Worm (Caenorhabditis elegans) whole organism, early embryonic: ENCODE measurements around the gene srp-2.

Experiments
- B0310.2 ChIP-seq: sonication (generic microtip); optimal IDR thresholded peaks from 2 replicates; lab custom pipeline; 2016; ENCODE audit warnings: mild to moderate bottlenecking, missing genetic modification characterization, missing compliant biosample characterization
- aly-1 ChIP-seq: sonication (generic microtip); optimal IDR thresholded peaks from 2 replicates; lab custom pipeline; 2016; ENCODE audit warnings: missing genetic modification characterization, missing compliant biosample characterization
- hmbx-1 ChIP-seq: sonication (generic microtip); optimal IDR thresholded peaks from 2 replicates; lab custom pipeline; 2016; ENCODE audit warnings: mild to moderate bottlenecking, missing genetic modification characterization, missing compliant biosample characterization

DNA sequence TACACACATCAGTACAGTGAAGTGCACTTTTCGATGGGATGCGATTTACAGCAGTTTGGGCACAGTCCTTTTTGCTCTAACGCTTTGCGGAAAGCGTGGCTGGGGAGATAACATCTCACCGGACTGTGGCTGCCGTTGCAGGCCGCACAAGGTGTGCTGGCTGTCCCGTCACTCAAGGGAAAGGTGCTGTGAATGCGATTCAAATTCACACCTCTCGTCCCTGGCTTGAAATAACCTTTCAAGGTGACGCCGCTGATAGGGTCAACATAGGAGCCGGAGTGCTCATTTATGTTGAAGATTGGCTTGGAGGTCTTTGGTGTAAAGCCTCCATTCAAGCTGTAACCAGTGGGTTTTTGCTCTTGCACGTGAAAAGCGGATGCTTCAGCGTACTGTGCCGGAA lies 31.7 kb downstream of the srp-2 start:
- no peak for TF ChIP-seq B0310.2 (tag; lab: Kevin White, UChicago)
- no peak for TF ChIP-seq aly-1 (tag; lab: Kevin White, UChicago)
- no peak for TF ChIP-seq hmbx-1 (tag; lab: Kevin White, UChicago)
